In genomic region chrIV:14496494-14496893, ce11 we compare ENCODE assay signal across 4 worm cellular contexts.
TF ChIP-seq lines count a peak whose summit lies in the region.

No protein-coding gene starts in this region.

TF ChIP-seq in whole organism, L2 larva, 48 proteins besides CTCF, POLR2A, EP300 and RAD21:
- TF ChIP-seq unc-55 (GFP tag; optimal IDR thresholded peaks at IDR 0.05; lab: Kevin White, UChicago) (peak; percentile 1), nhr-6 (tag; optimal IDR thresholded peaks at IDR 0.05; lab: Kevin White, UChicago) (no peak)

TF ChIP-seq in whole organism, L4 larva, 104 proteins besides CTCF, POLR2A, EP300 and RAD21:
- TF ChIP-seq F10B5.3 (tag; optimal IDR thresholded peaks at IDR 0.05; lab: Kevin White, UChicago): peak; percentile 41
- TF ChIP-seq mes-2 (tag; optimal IDR thresholded peaks at IDR 0.05; lab: Kevin White, UChicago; ENCODE audit: poor library complexity, severe bottlenecking): no peak
- no peak for TF ChIP-seq hlh-11 (tag; optimal IDR thresholded peaks at IDR 0.05; lab: Kevin White, UChicago)
- no peak for TF ChIP-seq T20F7.1 (GFP tag; optimal IDR thresholded peaks at IDR 0.05; lab: Kevin White, UChicago)
- TF ChIP-seq rbr-2 (tag; optimal IDR thresholded peaks at IDR 0.05; lab: Kevin White, UChicago): peak; percentile 19
- TF ChIP-seq nhr-28 (tag; optimal IDR thresholded peaks at IDR 0.05; lab: Kevin White, UChicago): no peak
- TF ChIP-seq ceh-62 (tag; optimal IDR thresholded peaks at IDR 0.05; lab: Kevin White, UChicago): no peak
- TF ChIP-seq set-16 (GFP tag; IDR thresholded peaks at IDR 0.05; lab: Robert Waterston, UW): peak; percentile 61

TF ChIP-seq in whole organism, late embryonic, 69 proteins besides CTCF, POLR2A, EP300 and RAD21:
- TF ChIP-seq eyg-1 (tag; optimal IDR thresholded peaks at IDR 0.05; lab: Kevin White, UChicago): peak; percentile 6
- no peak for TF ChIP-seq pat-9 (tag; optimal IDR thresholded peaks at IDR 0.05; lab: Kevin White, UChicago)
- TF ChIP-seq unc-3 (GFP tag; conservative IDR thresholded peaks at IDR 0.05; lab: Robert Waterston, UW): no peak
- TF ChIP-seq unc-3 (tag; optimal IDR thresholded peaks at IDR 0.05; lab: Kevin White, UChicago): no peak
- TF ChIP-seq ceh-22 (tag; optimal IDR thresholded peaks at IDR 0.05; lab: Kevin White, UChicago): no peak
- TF ChIP-seq syd-9 (tag; optimal IDR thresholded peaks at IDR 0.05; lab: Kevin White, UChicago): peak; percentile 24
- TF ChIP-seq unc-86 (tag; optimal IDR thresholded peaks at IDR 0.05; lab: Kevin White, UChicago): no peak
- peak; percentile 55 for TF ChIP-seq ceh-34 (tag; optimal IDR thresholded peaks at IDR 0.05; lab: Kevin White, UChicago)
- TF ChIP-seq ceh-31 (tag; optimal IDR thresholded peaks at IDR 0.05; lab: Kevin White, UChicago): peak; percentile 51
- no peak for TF ChIP-seq elt-4 (tag; optimal IDR thresholded peaks at IDR 0.05; lab: Kevin White, UChicago)
- peak; percentile 53 for TF ChIP-seq ref-2 (tag; optimal IDR thresholded peaks at IDR 0.05; lab: Kevin White, UChicago)
- peak; percentile 16 for TF ChIP-seq sox-4 (tag; optimal IDR thresholded peaks at IDR 0.05; lab: Kevin White, UChicago)
- TF ChIP-seq sox-2 (GFP tag; IDR thresholded peaks at IDR 0.05; lab: Robert Waterston, UW): peak; percentile 49
- TF ChIP-seq ama-1 (optimal IDR thresholded peaks at IDR 0.05; lab: Kevin White, UChicago): no peak
- peak; percentile 69 for TF ChIP-seq tbx-2 (tag; optimal IDR thresholded peaks at IDR 0.05; lab: Kevin White, UChicago)
- no peak for TF ChIP-seq ceh-45 (GFP tag; IDR thresholded peaks at IDR 0.05; lab: Robert Waterston, UW)
- TF ChIP-seq ztf-16 (tag; optimal IDR thresholded peaks at IDR 0.05; lab: Kevin White, UChicago): peak; percentile 23
- no peak for TF ChIP-seq C38D4.7 (GFP tag; optimal IDR thresholded peaks at IDR 0.05; lab: Kevin White, UChicago)
- peak; percentile 5 for TF ChIP-seq hlh-8 (tag; optimal IDR thresholded peaks at IDR 0.05; lab: Kevin White, UChicago)
- TF ChIP-seq pha-2 (tag; optimal IDR thresholded peaks at IDR 0.05; lab: Kevin White, UChicago): peak; percentile 69
- TF ChIP-seq fkh-6 (tag; optimal IDR thresholded peaks at IDR 0.05; lab: Kevin White, UChicago): peak; percentile 22
- peak; percentile 31 for TF ChIP-seq ceh-2 (tag; optimal IDR thresholded peaks at IDR 0.05; lab: Kevin White, UChicago)
- TF ChIP-seq F13H6.1 (tag; optimal IDR thresholded peaks at IDR 0.05; lab: Kevin White, UChicago): peak; percentile 34
- TF ChIP-seq nfya-1 (tag; optimal IDR thresholded peaks at IDR 0.05; lab: Kevin White, UChicago): peak; percentile 59
- no peak for TF ChIP-seq ceh-6 (GFP tag; optimal IDR thresholded peaks at IDR 0.05; lab: Kevin White, UChicago)
- TF ChIP-seq ttx-3 (tag; optimal IDR thresholded peaks at IDR 0.05; lab: Kevin White, UChicago): no peak
- TF ChIP-seq dmd-4 (tag; optimal IDR thresholded peaks at IDR 0.05; lab: Kevin White, UChicago; ENCODE audit: borderline replicate concordance): peak; percentile 38
- TF ChIP-seq ceh-19 (GFP tag; optimal IDR thresholded peaks at IDR 0.05; lab: Kevin White, UChicago): peak; percentile 23
- peak; percentile 36 for TF ChIP-seq rnt-1 (tag; optimal IDR thresholded peaks at IDR 0.05; lab: Kevin White, UChicago)

TF ChIP-seq in whole organism, mixed stage, embryonic, 35 proteins besides CTCF, POLR2A, EP300 and RAD21:
- TF ChIP-seq M03D4.4 (tag; optimal IDR thresholded peaks at IDR 0.05; lab: Kevin White, UChicago) (no peak), nhr-237 (tag; optimal IDR thresholded peaks at IDR 0.05; lab: Kevin White, UChicago) (no peak), ces-1 (GFP tag; optimal IDR thresholded peaks at IDR 0.05; lab: Kevin White, UChicago) (peak; percentile 29), mab-5 (tag; optimal IDR thresholded peaks at IDR 0.05; lab: Kevin White, UChicago) (no peak), drap-1 (GFP tag; optimal IDR thresholded peaks at IDR 0.05; lab: Kevin White, UChicago) (no peak), ham-2 (GFP tag; optimal IDR thresholded peaks at IDR 0.05; lab: Kevin White, UChicago) (peak; percentile 96), elt-3 (tag; optimal IDR thresholded peaks at IDR 0.05; lab: Kevin White, UChicago) (no peak), pha-4 (tag; optimal IDR thresholded peaks at IDR 0.05; lab: Kevin White, UChicago) (peak; percentile 23), unc-62 (GFP tag; optimal IDR thresholded peaks at IDR 0.05; lab: Kevin White, UChicago) (no peak), cnd-1 (tag; optimal IDR thresholded peaks at IDR 0.05; lab: Kevin White, UChicago) (no peak), sem-2 (GFP tag; optimal IDR thresholded peaks at IDR 0.05; lab: Kevin White, UChicago) (no peak), lsy-2 (tag; optimal IDR thresholded peaks at IDR 0.05; lab: Kevin White, UChicago) (no peak), blmp-1 (tag; optimal IDR thresholded peaks at IDR 0.05; lab: Kevin White, UChicago) (peak; percentile 36), mls-2 (tag; optimal IDR thresholded peaks at IDR 0.05; lab: Kevin White, UChicago) (peak; percentile 45), elt-1 (tag; optimal IDR thresholded peaks at IDR 0.05; lab: Kevin White, UChicago; ENCODE audit: borderline replicate concordance, insufficient read depth) (no peak), unc-39 (tag; optimal IDR thresholded peaks at IDR 0.05; lab: Kevin White, UChicago) (no peak), tbx-8 (GFP tag; optimal IDR thresholded peaks at IDR 0.05; lab: Kevin White, UChicago) (no peak), unc-120 (tag; optimal IDR thresholded peaks at IDR 0.05; lab: Kevin White, UChicago; ENCODE audit: poor library complexity, severe bottlenecking) (peak; percentile 17), sptf-1 (tag; optimal IDR thresholded peaks at IDR 0.05; lab: Kevin White, UChicago) (peak; percentile 43), ceh-43 (GFP tag; optimal IDR thresholded peaks at IDR 0.05; lab: Kevin White, UChicago) (no peak), lin-13 (tag; optimal IDR thresholded peaks at IDR 0.05; lab: Kevin White, UChicago) (no peak), snpc-4 (tag; optimal IDR thresholded peaks at IDR 0.05; lab: Kevin White, UChicago) (no peak), hlh-1 (tag; optimal IDR thresholded peaks at IDR 0.05; lab: Kevin White, UChicago) (no peak)
TF ChIP-seq in whole organism, mixed stage, embryonic: peak in this region for 7.
